Fruit fly (Drosophila melanogaster) whole organism, embryonic: ENCODE results near the gene CG10286.

Experiments
- Ada2b ChIP-seq: fragments of 200-800 bp; sonication (Bioruptor generic); IDR thresholded peaks from 2 replicates; pipeline ENCODE4 v1.3.6; 2022; ENCODE audit warnings: missing biosample characterization, missing genetic modification characterization
- Asciz ChIP-seq: fragments of 200-800 bp; sonication (Bioruptor generic); optimal IDR thresholded peaks from 2 replicates; lab custom pipeline; 2017; ENCODE audit warnings: missing biosample characterization, mild to moderate bottlenecking, missing genetic modification characterization, missing genetic modification reagents
- Bdp1 ChIP-seq: fragments of 200-800 bp; sonication (Bioruptor generic); optimal IDR thresholded peaks from 3 replicates; lab custom pipeline; 2016; ENCODE audit warnings: missing biosample characterization, missing genetic modification characterization
- C15 ChIP-seq: fragments of 200-800 bp; sonication (Bioruptor generic); IDR thresholded peaks from 3 replicates; pipeline ENCODE4 v1.3.6; 2022; ENCODE audit warnings: missing biosample characterization, missing genetic modification characterization
- CG10959 ChIP-seq: fragments of 200-800 bp; sonication (Bioruptor generic); IDR thresholded peaks from 2 replicates; pipeline ENCODE4 v1.3.6; 2022; ENCODE audit warnings: missing biosample characterization, missing genetic modification characterization
- CG11456 ChIP-seq: fragments of 200-800 bp; sonication (Bioruptor generic); IDR thresholded peaks from 3 replicates; pipeline ENCODE4 v1.3.6; 2022; ENCODE audit warnings: missing biosample characterization, missing genetic modification characterization
- CG11723 ChIP-seq: fragments of 200-800 bp; sonication (Bioruptor generic); optimal IDR thresholded peaks from 2 replicates; lab custom pipeline; 2017; ENCODE audit warnings: missing biosample characterization, mild to moderate bottlenecking, missing genetic modification characterization
- CG12744 ChIP-seq: fragments of 200-800 bp; sonication (Bioruptor generic); optimal IDR thresholded peaks from 2 replicates; lab custom pipeline; 2016; ENCODE audit warnings: missing biosample characterization, missing genetic modification characterization
- CG12942 ChIP-seq: fragments of 200-800 bp; sonication (Bioruptor generic); optimal IDR thresholded peaks from 3 replicates; lab custom pipeline; 2016; ENCODE audit warnings: missing biosample characterization, missing genetic modification characterization
- CG16863 ChIP-seq: fragments of 200-800 bp; sonication (Bioruptor generic); optimal IDR thresholded peaks from 3 replicates; lab custom pipeline; 2016; ENCODE audit warnings: missing biosample characterization, missing genetic modification characterization
- CG17359 ChIP-seq: fragments of 200-800 bp; sonication (Bioruptor generic); optimal IDR thresholded peaks from 3 replicates; lab custom pipeline; 2018; ENCODE audit warnings: missing biosample characterization, mild to moderate bottlenecking, missing genetic modification characterization, moderate library complexity
- CG18476 ChIP-seq: fragments of 200-800 bp; sonication (Bioruptor generic); optimal IDR thresholded peaks from 2 replicates; lab custom pipeline; 2016; ENCODE audit warnings: missing biosample characterization, mild to moderate bottlenecking, missing genetic modification characterization
- CG18599 ChIP-seq: fragments of 200-800 bp; sonication (Bioruptor generic); optimal IDR thresholded peaks from 3 replicates; lab custom pipeline; 2017; ENCODE audit warnings: missing biosample characterization, missing genetic modification characterization, mild to moderate bottlenecking, moderate library complexity, missing genetic modification reagents
- CG2712 ChIP-seq: fragments of 200-800 bp; optimal IDR thresholded peaks from 3 replicates; lab custom pipeline; 2019; ENCODE audit warnings: missing biosample characterization, mild to moderate bottlenecking, missing genetic modification characterization, moderate library complexity
- CG31365 ChIP-seq: fragments of 200-800 bp; sonication (Bioruptor generic); optimal IDR thresholded peaks from 2 replicates; lab custom pipeline; 2018; ENCODE audit warnings: missing biosample characterization, mild to moderate bottlenecking, missing genetic modification characterization
- CG31441 ChIP-seq: fragments of 200-800 bp; sonication (Bioruptor generic); IDR thresholded peaks from 2 replicates; pipeline ENCODE4 v1.3.6; 2022; ENCODE audit warnings: missing biosample characterization, missing genetic modification characterization
- CG3407 ChIP-seq: fragments of 200-800 bp; sonication (Bioruptor generic); optimal IDR thresholded peaks from 2 replicates; lab custom pipeline; 2018; ENCODE audit warnings: missing biosample characterization, mild to moderate bottlenecking, missing genetic modification characterization
- CG6254 ChIP-seq: fragments of 200-800 bp; sonication (Bioruptor generic); optimal IDR thresholded peaks from 3 replicates; lab custom pipeline; 2017; ENCODE audit warnings: mild to moderate bottlenecking, missing biosample characterization, missing genetic modification reagents, missing genetic modification characterization
- CG8478 ChIP-seq: fragments of >200 bp; optimal IDR thresholded peaks from 2 replicates; lab custom pipeline; 2018
- CG8924 ChIP-seq: fragments of 200-800 bp; optimal IDR thresholded peaks from 3 replicates; lab custom pipeline; 2019; ENCODE audit warnings: missing biosample characterization, mild to moderate bottlenecking, missing genetic modification characterization, moderate library complexity
- CG9215 ChIP-seq: fragments of 200-800 bp; sonication (Bioruptor generic); IDR thresholded peaks from 2 replicates; pipeline ENCODE4 v1.3.6; 2022; ENCODE audit warnings: missing biosample characterization, missing genetic modification characterization
- CG9727 ChIP-seq: fragments of 200-800 bp; sonication (Bioruptor generic); optimal IDR thresholded peaks from 3 replicates; lab custom pipeline; 2017; ENCODE audit warnings: missing biosample characterization, mild to moderate bottlenecking, missing genetic modification characterization
- CG9876 ChIP-seq: fragments of 200-800 bp; sonication (Bioruptor generic); optimal IDR thresholded peaks from 2 replicates; lab custom pipeline; 2016; ENCODE audit warnings: missing biosample characterization, missing genetic modification characterization
- CrebB ChIP-seq: fragments of 200-800 bp; sonication (Bioruptor generic); optimal IDR thresholded peaks from 3 replicates; lab custom pipeline; 2018; ENCODE audit warnings: missing biosample characterization, mild to moderate bottlenecking, missing genetic modification characterization
- Dfd ChIP-seq, 2 experiments: fragments of >200 bp; optimal IDR thresholded peaks; 2 replicates each; lab custom pipeline; 2017; ENCODE audit warnings: missing biosample characterization in 2 of 2, missing genetic modification characterization in 2 of 2
- Dip3 ChIP-seq: fragments of 200-800 bp; sonication (Bioruptor generic); optimal IDR thresholded peaks from 3 replicates; lab custom pipeline; 2016; ENCODE audit warnings: missing biosample characterization, missing genetic modification characterization
- Ets97D ChIP-seq: fragments of 200-800 bp; sonication (Bioruptor generic); optimal IDR thresholded peaks from 3 replicates; lab custom pipeline; 2016; ENCODE audit warnings: missing biosample characterization, missing genetic modification characterization
- Fer2 ChIP-seq: fragments of 200-800 bp; sonication (Bioruptor generic); optimal IDR thresholded peaks from 2 replicates; lab custom pipeline; 2018; ENCODE audit warnings: missing biosample characterization, mild to moderate bottlenecking, missing genetic modification characterization, moderate library complexity
- Hr39 ChIP-seq: fragments of >200 bp; optimal IDR thresholded peaks from 2 replicates; lab custom pipeline; 2017
- Lhr ChIP-seq: fragments of 200-800 bp; sonication (Bioruptor generic); optimal IDR thresholded peaks from 3 replicates; lab custom pipeline; 2017; ENCODE audit warnings: mild to moderate bottlenecking, missing biosample characterization, missing genetic modification reagents, missing genetic modification characterization
- Mes4 ChIP-seq: fragments of 200-800 bp; sonication (Bioruptor generic); optimal IDR thresholded peaks from 2 replicates; lab custom pipeline; 2016; ENCODE audit warnings: missing biosample characterization, missing genetic modification characterization
- Mrtf ChIP-seq: fragments of 200-800 bp; sonication (Bioruptor generic); IDR thresholded peaks from 3 replicates; pipeline ENCODE4 v1.3.6; 2022; ENCODE audit warnings: missing biosample characterization, missing genetic modification characterization
- NK7.1 ChIP-seq: fragments of 200-800 bp; sonication (Bioruptor generic); optimal IDR thresholded peaks from 3 replicates; lab custom pipeline; 2016; ENCODE audit warnings: missing biosample characterization, missing genetic modification characterization
- Oaz ChIP-seq: fragments of 200-800 bp; sonication (Bioruptor generic); IDR thresholded peaks from 2 replicates; pipeline ENCODE4 v1.3.6; 2022; ENCODE audit warnings: missing biosample characterization, missing genetic modification characterization
- Oli ChIP-seq: fragments of 200-800 bp; sonication (Bioruptor generic); optimal IDR thresholded peaks from 2 replicates; lab custom pipeline; 2018; ENCODE audit warnings: missing biosample characterization, mild to moderate bottlenecking, missing genetic modification characterization, moderate library complexity
- Optix ChIP-seq: fragments of 200-800 bp; sonication (Bioruptor generic); IDR thresholded peaks from 3 replicates; pipeline ENCODE4 v1.3.6; 2022; ENCODE audit warnings: missing biosample characterization, missing genetic modification characterization
- Rx ChIP-seq: fragments of 200-800 bp; sonication (Bioruptor generic); IDR thresholded peaks from 2 replicates; pipeline ENCODE4 v1.3.6; 2022; ENCODE audit warnings: missing biosample characterization, missing genetic modification characterization
- Sry-β ChIP-seq: fragments of 200-800 bp; sonication (Bioruptor generic); optimal IDR thresholded peaks from 2 replicates; lab custom pipeline; 2018; ENCODE audit warnings: missing biosample characterization, mild to moderate bottlenecking, missing genetic modification characterization, moderate library complexity
- Sry-δ ChIP-seq: fragments of 200-800 bp; sonication (Bioruptor generic); optimal IDR thresholded peaks from 2 replicates; lab custom pipeline; 2016; ENCODE audit warnings: missing biosample characterization, missing genetic modification characterization
- al ChIP-seq: fragments of 200-800 bp; sonication (Bioruptor generic); IDR thresholded peaks from 2 replicates; pipeline ENCODE4 v1.3.6; 2022; ENCODE audit warnings: missing biosample characterization, missing genetic modification characterization
- btn ChIP-seq: fragments of 200-800 bp; sonication (Bioruptor generic); optimal IDR thresholded peaks from 2 replicates; lab custom pipeline; 2016; ENCODE audit warnings: missing biosample characterization, missing genetic modification characterization
- corto ChIP-seq: fragments of 200-800 bp; sonication (Bioruptor generic); optimal IDR thresholded peaks from 2 replicates; lab custom pipeline; 2016; ENCODE audit warnings: missing biosample characterization, mild to moderate bottlenecking, missing genetic modification characterization, moderate library complexity
- gt ChIP-seq: fragments of 200-800 bp; sonication (Bioruptor generic); IDR thresholded peaks from 2 replicates; pipeline ENCODE4 v1.3.6; 2022; ENCODE audit warnings: missing biosample characterization, missing genetic modification characterization
- her ChIP-seq: fragments of 200-800 bp; sonication (Bioruptor generic); optimal IDR thresholded peaks from 2 replicates; lab custom pipeline; 2016; ENCODE audit warnings: missing biosample characterization, missing genetic modification characterization
- inv ChIP-seq: fragments of 200-800 bp; sonication (Bioruptor generic); IDR thresholded peaks from 2 replicates; pipeline ENCODE4 v1.3.6; 2022; ENCODE audit warnings: missing biosample characterization, missing genetic modification characterization; ENCODE audit not compliant: partially characterized antibody
- jigr1 ChIP-seq: fragments of 200-800 bp; sonication (Bioruptor generic); IDR thresholded peaks from 3 replicates; pipeline ENCODE4 v1.3.6; 2022; ENCODE audit warnings: missing biosample characterization, missing genetic modification characterization
- mirr ChIP-seq: fragments of 200-800 bp; sonication (Bioruptor generic); optimal IDR thresholded peaks from 3 replicates; lab custom pipeline; 2018; ENCODE audit warnings: missing biosample characterization, mild to moderate bottlenecking, missing genetic modification characterization
- nmo ChIP-seq: fragments of 200-800 bp; sonication (Bioruptor generic); optimal IDR thresholded peaks from 2 replicates; lab custom pipeline; 2018; ENCODE audit warnings: missing biosample characterization, mild to moderate bottlenecking, missing genetic modification characterization, moderate library complexity
- sob ChIP-seq: fragments of 200-800 bp; sonication (Bioruptor generic); IDR thresholded peaks from 2 replicates; pipeline ENCODE4 v1.3.6; 2022; ENCODE audit warnings: missing biosample characterization, missing genetic modification characterization
- stc ChIP-seq: fragments of 200-800 bp; sonication (Bioruptor generic); IDR thresholded peaks from 2 replicates; pipeline ENCODE4 v1.3.6; 2022; ENCODE audit warnings: missing biosample characterization, missing genetic modification characterization
- wdn ChIP-seq: fragments of 200-800 bp; sonication (Bioruptor generic); IDR thresholded peaks from 2 replicates; pipeline ENCODE4 v1.3.6; 2022; ENCODE audit warnings: missing biosample characterization, missing genetic modification characterization
- zfh2 ChIP-seq: fragments of 200-800 bp; sonication (Bioruptor generic); optimal IDR thresholded peaks from 2 replicates; lab custom pipeline; 2016; ENCODE audit warnings: missing biosample characterization, missing genetic modification characterization

The CG10286 gene

dm6 chr3R:6382733-6383465, 14.1 kb downstream of the CG10286 start, which contains the start of gene gzl (continued):
- TF ChIP-seq Ets97D (GFP tag; lab: Kevin White, UChicago) (peak; percentile 43), CG9876 (no peak), CG16863 (GFP tag; lab: Kevin White, UChicago) (no peak), mirr (GFP tag; lab: Kevin White, UChicago) (no peak), CG11723 (GFP tag; lab: Kevin White, UChicago) (no peak), CG9215 (no peak), Mes4 (no peak), CG18599 (GFP tag; lab: Kevin White, UChicago) (no peak), CG31441 (no peak), NK7.1 (GFP tag; lab: Kevin White, UChicago) (no peak), CG2712 (tag; lab: Kevin White, UChicago) (peak; percentile 15), corto (GFP tag; lab: Kevin White, UChicago) (no peak), CG12744 (no peak), CG10959 (GFP tag; lab: Robert Waterston, UW) (no peak), inv (GFP tag; lab: Robert Waterston, UW) (peak; percentile 96), al (GFP tag; lab: Robert Waterston, UW) (no peak), Optix (no peak), CG3407 (GFP tag; lab: Kevin White, UChicago) (no peak), Oli (tag; lab: Kevin White, UChicago) (no peak), zfh2 (GFP tag; lab: Kevin White, UChicago) (no peak), her (no peak), jigr1 (GFP tag; lab: Robert Waterston, UW) (no peak), Lhr (no peak), Rx (no peak), wdn (GFP tag; lab: Robert Waterston, UW) (no peak), CG11456 (GFP tag; lab: Robert Waterston, UW) (no peak), Dip3 (no peak), CG31365 (no peak), Dfd (GFP tag; optimal IDR thresholded peaks at IDR 0.05; lab: Kevin White, UChicago) (no peak), Mrtf (GFP tag; lab: Robert Waterston, UW) (no peak), CrebB (no peak), CG18476 (no peak), Fer2 (tag; lab: Kevin White, UChicago) (no peak), CG17359 (no peak), btn (GFP tag; lab: Kevin White, UChicago) (no peak), Hr39 (lab: Kevin White, UChicago) (no peak), sob (GFP tag; lab: Robert Waterston, UW) (peak; percentile 29; the same call in 1 of the 2 replicates), CG6254 (GFP tag; lab: Kevin White, UChicago) (no peak), Asciz (GFP tag; lab: Kevin White, UChicago) (no peak), CG8478 (lab: Kevin White, UChicago) (peak; percentile 87), Oaz (GFP tag; lab: Robert Waterston, UW) (no peak), Sry-β (GFP tag; lab: Kevin White, UChicago) (no peak), gt (GFP tag; lab: Robert Waterston, UW) (no peak), Ada2b (GFP tag; lab: Robert Waterston, UW) (no peak), Sry-δ (peak; percentile 93), stc (GFP tag; lab: Robert Waterston, UW) (no peak), CG8924 (tag; lab: Kevin White, UChicago) (no peak), nmo (GFP tag; lab: Kevin White, UChicago) (peak; percentile 28), C15 (GFP tag; lab: Robert Waterston, UW) (no peak), Bdp1 (GFP tag; lab: Kevin White, UChicago) (no peak), CG9727 (GFP tag; lab: Kevin White, UChicago) (no peak), CG12942 (no peak)
